Fruit fly (Drosophila melanogaster): ENCODE data around the gene CG44037.

The CG44037 gene

dm6 chr3R:12297261-12297660 is 38.7 kb downstream of the CG44037 start:
- TF ChIP-seq CG10348 (GFP tag; IDR thresholded peaks at IDR 0.05), result no peak
- TF ChIP-seq EcR (GFP tag; optimal IDR thresholded peaks at IDR 0.05), result no peak
- no peak for TF ChIP-seq CG9948 (tag; optimal IDR thresholded peaks at IDR 0.05)
- no peak for TF ChIP-seq gl (tag; optimal IDR thresholded peaks at IDR 0.05)
- TF ChIP-seq CG8159 (tag; optimal IDR thresholded peaks at IDR 0.05), result peak; percentile 39
- no peak for TF ChIP-seq CG13204 (GFP tag; optimal IDR thresholded peaks at IDR 0.05)
- peak; percentile 74 for TF ChIP-seq CG14655 (GFP tag; optimal IDR thresholded peaks at IDR 0.05)
- peak; percentile 73 for TF ChIP-seq CG8301 (tag; optimal IDR thresholded peaks at IDR 0.05)
- peak; percentile 55 for TF ChIP-seq CG17806 (tag; optimal IDR thresholded peaks at IDR 0.05)
- TF ChIP-seq CG12605 (GFP tag; IDR thresholded peaks at IDR 0.05), result peak; percentile 67
- TF ChIP-seq Snoo (tag; optimal IDR thresholded peaks at IDR 0.05), result no peak
- TF ChIP-seq CG34367 (tag; optimal IDR thresholded peaks at IDR 0.05), result peak; percentile 28
- TF ChIP-seq fd96Ca (GFP tag; IDR thresholded peaks at IDR 0.05), result peak; percentile 23; the same call in 1 of the 3 replicates
- 0 out of 2 replicates have a peak, but pooled peaks have one; percentile 25 for TF ChIP-seq rn (GFP tag; IDR thresholded peaks at IDR 0.05)
- peak; percentile 4 for TF ChIP-seq CG15710 (tag; optimal IDR thresholded peaks at IDR 0.05)
- peak; percentile 42 for TF ChIP-seq Pif1A (GFP tag; optimal IDR thresholded peaks at IDR 0.05)
- TF ChIP-seq Ets98B (GFP tag; IDR thresholded peaks at IDR 0.05), result peak; percentile 78
- peak; percentile 70 for TF ChIP-seq CG32121 (GFP tag; IDR thresholded peaks at IDR 0.05)
- no peak for TF ChIP-seq D1 (tag; optimal IDR thresholded peaks at IDR 0.05)
- TF ChIP-seq Pif1B (GFP tag; optimal IDR thresholded peaks at IDR 0.05), result peak; percentile 4
- peak; percentile 74 for TF ChIP-seq CG4496 (GFP tag; IDR thresholded peaks at IDR 0.05)

- no peak for TF ChIP-seq Pif1B (GFP tag; optimal IDR thresholded peaks at IDR 0.05)
- no peak for TF ChIP-seq CG13204 (GFP tag; optimal IDR thresholded peaks at IDR 0.05)
- no peak for TF ChIP-seq CG32121 (GFP tag; IDR thresholded peaks at IDR 0.05)
- TF ChIP-seq CG8301 (tag; optimal IDR thresholded peaks at IDR 0.05), result no peak
- TF ChIP-seq Pif1A (GFP tag; optimal IDR thresholded peaks at IDR 0.05), result no peak
- no peak for TF ChIP-seq CG10348 (GFP tag; IDR thresholded peaks at IDR 0.05)
- TF ChIP-seq CG15710 (tag; optimal IDR thresholded peaks at IDR 0.05), result no peak
- TF ChIP-seq EcR (GFP tag; optimal IDR thresholded peaks at IDR 0.05), result no peak
- TF ChIP-seq fd96Ca (GFP tag; IDR thresholded peaks at IDR 0.05), result no peak
Measured at dm6 chr3R:12301528-12301927, 43.0 kb downstream of the CG44037 start.

dm6 chr3R:12302915-12303314 is 44.4 kb downstream of the CG44037 start:
- TF ChIP-seq CG10348 (GFP tag; IDR thresholded peaks at IDR 0.05) (no peak), gl (tag; optimal IDR thresholded peaks at IDR 0.05) (no peak), D1 (tag; optimal IDR thresholded peaks at IDR 0.05) (no peak), CG4496 (GFP tag; IDR thresholded peaks at IDR 0.05) (no peak), CG13204 (GFP tag; optimal IDR thresholded peaks at IDR 0.05) (no peak), CG15710 (tag; optimal IDR thresholded peaks at IDR 0.05) (no peak), CG34367 (tag; optimal IDR thresholded peaks at IDR 0.05) (no peak), rn (GFP tag; IDR thresholded peaks at IDR 0.05) (no peak), Ets98B (GFP tag; IDR thresholded peaks at IDR 0.05) (no peak), CG8159 (tag; optimal IDR thresholded peaks at IDR 0.05) (no peak), EcR (GFP tag; optimal IDR thresholded peaks at IDR 0.05) (no peak), CG32121 (GFP tag; IDR thresholded peaks at IDR 0.05) (no peak), CG17806 (tag; optimal IDR thresholded peaks at IDR 0.05) (no peak), Pif1B (GFP tag; optimal IDR thresholded peaks at IDR 0.05) (no peak), Pif1A (GFP tag; optimal IDR thresholded peaks at IDR 0.05) (no peak), fd96Ca (GFP tag; IDR thresholded peaks at IDR 0.05) (no peak), Snoo (tag; optimal IDR thresholded peaks at IDR 0.05) (no peak), CG9948 (tag; optimal IDR thresholded peaks at IDR 0.05) (no peak), CG12605 (GFP tag; IDR thresholded peaks at IDR 0.05) (no peak), CG8301 (tag; optimal IDR thresholded peaks at IDR 0.05) (no peak)

dm6 chr3R:12307569-12307968 is 49.0 kb downstream of the CG44037 start:
- TF ChIP-seq CG14655 (GFP tag; optimal IDR thresholded peaks at IDR 0.05) (no peak), CG12605 (GFP tag; IDR thresholded peaks at IDR 0.05) (no peak), CG32121 (GFP tag; IDR thresholded peaks at IDR 0.05) (no peak)

- TF ChIP-seq CG4496 (GFP tag; IDR thresholded peaks at IDR 0.05) (no peak), Ets98B (GFP tag; IDR thresholded peaks at IDR 0.05) (no peak), gl (tag; optimal IDR thresholded peaks at IDR 0.05) (no peak), Pif1B (GFP tag; optimal IDR thresholded peaks at IDR 0.05) (no peak), EcR (GFP tag; optimal IDR thresholded peaks at IDR 0.05) (no peak), Pif1A (GFP tag; optimal IDR thresholded peaks at IDR 0.05) (no peak), CG12605 (GFP tag; IDR thresholded peaks at IDR 0.05) (no peak), CG13204 (GFP tag; optimal IDR thresholded peaks at IDR 0.05) (no peak), fd96Ca (GFP tag; IDR thresholded peaks at IDR 0.05) (no peak), CG32121 (GFP tag; IDR thresholded peaks at IDR 0.05) (no peak), Snoo (tag; optimal IDR thresholded peaks at IDR 0.05) (no peak), rn (GFP tag; IDR thresholded peaks at IDR 0.05) (no peak), CG8301 (tag; optimal IDR thresholded peaks at IDR 0.05) (no peak), CG10348 (GFP tag; IDR thresholded peaks at IDR 0.05) (no peak)
Measured at dm6 chr3R:12311053-12311452, 52.5 kb downstream of the CG44037 start, which contains the start of gene CG4066. Gene CG4066 (plus strand): TSS chr3R:12311353.
